Worm (Caenorhabditis elegans) whole organism, mixed stage, embryonic: Measurements from ENCODE around the gene clec-196.

Experiments
- blmp-1 ChIP-seq: fragments of 150-350 bp; optimal IDR thresholded peaks from 2 replicates; lab custom pipeline; 2014; ENCODE audit warnings: missing biosample characterization, missing genetic modification characterization
- hlh-1 ChIP-seq: fragments of 150-350 bp; optimal IDR thresholded peaks from 2 replicates; lab custom pipeline; 2014; ENCODE audit warnings: missing biosample characterization, missing genetic modification reagents, missing genetic modification characterization
- lin-13 ChIP-seq: fragments of 150-350 bp; optimal IDR thresholded peaks from 2 replicates; lab custom pipeline; 2014; ENCODE audit warnings: missing biosample characterization, missing genetic modification characterization
- nhr-12 ChIP-seq: fragments of 150-350 bp; optimal IDR thresholded peaks from 2 replicates; lab custom pipeline; 2014; ENCODE audit warnings: missing biosample characterization, missing genetic modification characterization
- nhr-76 ChIP-seq: sonication (generic microtip); optimal IDR thresholded peaks from 2 replicates; lab custom pipeline; 2017; ENCODE audit warnings: missing biosample characterization, missing genetic modification characterization
- snpc-4 ChIP-seq: fragments of 150-350 bp; optimal IDR thresholded peaks from 2 replicates; lab custom pipeline; 2014; ENCODE audit warnings: missing biosample characterization, missing genetic modification characterization
- unc-39 ChIP-seq: fragments of 150-350 bp; optimal IDR thresholded peaks from 2 replicates; lab custom pipeline; 2014; ENCODE audit warnings: missing biosample characterization, missing genetic modification characterization
- zip-8 ChIP-seq: fragments of 150-350 bp; optimal IDR thresholded peaks from 2 replicates; lab custom pipeline; 2014; ENCODE audit warnings: missing biosample characterization, missing genetic modification characterization

- TF ChIP-seq nhr-12, result no peak
- no peak for TF ChIP-seq snpc-4 (tag; lab: Kevin White, UChicago)
- no peak for TF ChIP-seq hlh-1 (tag; lab: Kevin White, UChicago)
- TF ChIP-seq zip-8 (tag; lab: Kevin White, UChicago), result no peak
- TF ChIP-seq unc-39, result no peak
- no peak for TF ChIP-seq nhr-76 (tag; lab: Kevin White, UChicago)
- TF ChIP-seq blmp-1 (tag; lab: Kevin White, UChicago), result no peak
- no peak for TF ChIP-seq lin-13 (tag; lab: Kevin White, UChicago)
These were observed 31.6 kb upstream of the clec-196 start, which contains the start of gene ZK550.2 for ce11 chrIV:17245200-17245599.
